Fruit fly (Drosophila melanogaster) whole organism, prepupa: ENCODE results near the gene Rsph3.

Experiments
- Blimp-1 ChIP-seq: fragments of 200-800 bp; sonication (Bioruptor generic); optimal IDR thresholded peaks from 3 replicates; lab custom pipeline; 2017; ENCODE audit warnings: missing biosample characterization, missing genetic modification characterization, mild to moderate bottlenecking, moderate library complexity, missing genetic modification reagents
- CG10631 ChIP-seq: fragments of 200-800 bp; sonication (Bioruptor generic); optimal IDR thresholded peaks from 2 replicates; lab custom pipeline; 2016; ENCODE audit warnings: missing biosample characterization, missing genetic modification characterization
- CG11294 ChIP-seq: fragments of 200-800 bp; sonication (Bioruptor generic); IDR thresholded peaks from 2 replicates; pipeline ENCODE4 v1.3.6; 2022; ENCODE audit warnings: missing biosample characterization, missing genetic modification characterization
- CG11902 ChIP-seq: fragments of 200-800 bp; sonication (Bioruptor generic); optimal IDR thresholded peaks from 3 replicates; lab custom pipeline; 2016; ENCODE audit warnings: missing biosample characterization, missing genetic modification characterization
- CG15336 ChIP-seq: fragments of 200-800 bp; sonication (Bioruptor generic); IDR thresholded peaks from 2 replicates; pipeline ENCODE4 v1.3.6; 2022; ENCODE audit warnings: missing biosample characterization, missing genetic modification characterization
- CG1621 ChIP-seq: fragments of 200-800 bp; sonication (Bioruptor generic); optimal IDR thresholded peaks from 3 replicates; lab custom pipeline; 2018; ENCODE audit warnings: missing biosample characterization, mild to moderate bottlenecking, missing genetic modification characterization
- CG3032 ChIP-seq: fragments of 200-800 bp; optimal IDR thresholded peaks from 2 replicates; lab custom pipeline; 2019; ENCODE audit warnings: missing biosample characterization, mild to moderate bottlenecking, missing genetic modification characterization, moderate library complexity
- CG31627 ChIP-seq: fragments of 200-800 bp; sonication (Bioruptor generic); optimal IDR thresholded peaks from 3 replicates; lab custom pipeline; 2016; ENCODE audit warnings: missing biosample characterization, missing genetic modification characterization
- CG32006 ChIP-seq: fragments of 200-800 bp; sonication (Bioruptor generic); optimal IDR thresholded peaks from 3 replicates; lab custom pipeline; 2017; ENCODE audit warnings: missing biosample characterization, mild to moderate bottlenecking, missing genetic modification characterization
- CG3919 ChIP-seq: fragments of 200-800 bp; sonication (Bioruptor generic); optimal IDR thresholded peaks from 3 replicates; lab custom pipeline; 2016; ENCODE audit warnings: missing biosample characterization, missing genetic modification characterization
- CG4318 ChIP-seq: fragments of 200-800 bp; sonication (Bioruptor generic); optimal IDR thresholded peaks from 3 replicates; lab custom pipeline; 2017; ENCODE audit warnings: missing biosample characterization, mild to moderate bottlenecking, missing genetic modification characterization
- CG6163 ChIP-seq: fragments of 200-800 bp; sonication (Bioruptor generic); IDR thresholded peaks from 3 replicates; pipeline ENCODE4 v1.3.6; 2022; ENCODE audit warnings: missing biosample characterization, missing genetic modification characterization
- CG6808 ChIP-seq: fragments of 200-800 bp; sonication (Bioruptor generic); optimal IDR thresholded peaks from 3 replicates; lab custom pipeline; 2017; ENCODE audit warnings: missing biosample characterization, missing genetic modification characterization, mild to moderate bottlenecking, moderate library complexity, missing genetic modification reagents
- CG7368 ChIP-seq: fragments of 200-800 bp; sonication (Bioruptor generic); optimal IDR thresholded peaks from 3 replicates; lab custom pipeline; 2016; ENCODE audit warnings: missing biosample characterization, missing genetic modification characterization
- CG8119 ChIP-seq: fragments of 200-800 bp; sonication (Bioruptor generic); IDR thresholded peaks from 3 replicates; pipeline ENCODE4 v1.3.6; 2022; ENCODE audit warnings: missing biosample characterization, missing genetic modification characterization
- CG8632 ChIP-seq: fragments of 200-800 bp; sonication (Bioruptor generic); optimal IDR thresholded peaks from 3 replicates; lab custom pipeline; 2016; ENCODE audit warnings: missing biosample characterization, missing genetic modification characterization
- CG9139 ChIP-seq: fragments of 200-800 bp; sonication (Bioruptor generic); optimal IDR thresholded peaks from 3 replicates; lab custom pipeline; 2017; ENCODE audit warnings: missing biosample characterization, mild to moderate bottlenecking, missing genetic modification characterization
- Eip78C ChIP-seq: fragments of 200-800 bp; sonication (Bioruptor generic); peaks from one replicate; lab custom pipeline; 2016; ENCODE audit warnings: missing biosample characterization, missing genetic modification characterization
- Eip93F ChIP-seq: fragments of 200-800 bp; sonication (Bioruptor generic); optimal IDR thresholded peaks from 2 replicates; lab custom pipeline; 2016; ENCODE audit warnings: missing biosample characterization, mild to moderate bottlenecking, missing genetic modification characterization
- Ets21C ChIP-seq: fragments of 200-800 bp; sonication (Bioruptor generic); optimal IDR thresholded peaks from 3 replicates; lab custom pipeline; 2016; ENCODE audit warnings: missing biosample characterization, missing genetic modification characterization
- Ets96B ChIP-seq: fragments of 200-800 bp; optimal IDR thresholded peaks from 2 replicates; lab custom pipeline; 2019; ENCODE audit warnings: missing biosample characterization, mild to moderate bottlenecking, missing genetic modification characterization, moderate library complexity
- Gug ChIP-seq: fragments of 200-800 bp; sonication (Bioruptor generic); IDR thresholded peaks from 2 replicates; pipeline ENCODE4 v1.3.6; 2022; ENCODE audit warnings: missing biosample characterization, missing genetic modification characterization
- Hr38 ChIP-seq: sonication (Bioruptor generic); optimal IDR thresholded peaks from 2 replicates; lab custom pipeline; 2016; ENCODE audit warnings: missing biosample characterization, missing genetic modification characterization
- Hr39 ChIP-seq: fragments of 200-800 bp; sonication (Bioruptor generic); optimal IDR thresholded peaks from 2 replicates; lab custom pipeline; 2016; ENCODE audit warnings: missing biosample characterization, missing genetic modification characterization
- Hr4 ChIP-seq: fragments of 200-800 bp; sonication (Bioruptor generic); optimal IDR thresholded peaks from 3 replicates; lab custom pipeline; 2016; ENCODE audit warnings: missing biosample characterization, missing genetic modification characterization
- Lpt ChIP-seq: fragments of 200-800 bp; sonication (Bioruptor generic); optimal IDR thresholded peaks from 3 replicates; lab custom pipeline; 2016; ENCODE audit warnings: missing biosample characterization, missing genetic modification characterization
- OdsH ChIP-seq: fragments of 200-800 bp; sonication (Bioruptor generic); optimal IDR thresholded peaks from 3 replicates; lab custom pipeline; 2016; ENCODE audit warnings: missing biosample characterization, missing genetic modification characterization
- Smox ChIP-seq: fragments of 200-800 bp; sonication (Bioruptor generic); optimal IDR thresholded peaks from 3 replicates; lab custom pipeline; 2016; ENCODE audit warnings: missing biosample characterization, missing genetic modification characterization
- Sox102F ChIP-seq: fragments of 200-800 bp; sonication (Bioruptor generic); optimal IDR thresholded peaks from 2 replicates; lab custom pipeline; 2016; ENCODE audit warnings: missing biosample characterization, mild to moderate bottlenecking, missing genetic modification characterization
- Sox14 ChIP-seq: fragments of 200-800 bp; sonication (Bioruptor generic); optimal IDR thresholded peaks from 3 replicates; lab custom pipeline; 2016; ENCODE audit warnings: missing biosample characterization, missing genetic modification characterization
- Sox15 ChIP-seq: fragments of 200-800 bp; sonication (Bioruptor generic); optimal IDR thresholded peaks from 3 replicates; lab custom pipeline; 2016; ENCODE audit warnings: missing biosample characterization, missing genetic modification characterization
- achi ChIP-seq: fragments of 200-800 bp; sonication (Bioruptor generic); optimal IDR thresholded peaks from 3 replicates; lab custom pipeline; 2016; ENCODE audit warnings: missing biosample characterization, missing genetic modification characterization
- acj6 ChIP-seq: fragments of 200-800 bp; sonication (Bioruptor generic); optimal IDR thresholded peaks from 3 replicates; lab custom pipeline; 2016; ENCODE audit warnings: missing biosample characterization, missing genetic modification characterization
- dac ChIP-seq: fragments of 200-800 bp; sonication (Bioruptor generic); optimal IDR thresholded peaks from 2 replicates; lab custom pipeline; 2017; ENCODE audit warnings: missing biosample characterization, mild to moderate bottlenecking, missing genetic modification characterization
- dsx ChIP-seq: fragments of 200-800 bp; optimal IDR thresholded peaks from 3 replicates; lab custom pipeline; 2019; ENCODE audit warnings: missing biosample characterization, mild to moderate bottlenecking, missing genetic modification characterization, moderate library complexity; ENCODE audit not compliant: poor library complexity, severe bottlenecking
- eg ChIP-seq: fragments of 200-800 bp; sonication (Bioruptor generic); IDR thresholded peaks from 3 replicates; pipeline ENCODE4 v1.3.6; 2022; ENCODE audit warnings: missing biosample characterization, missing genetic modification characterization
- esn ChIP-seq: fragments of 200-800 bp; sonication (Bioruptor generic); optimal IDR thresholded peaks from 2 replicates; lab custom pipeline; 2016; ENCODE audit warnings: missing biosample characterization, mild to moderate bottlenecking, missing genetic modification characterization, moderate library complexity
- fd59A ChIP-seq: fragments of 200-800 bp; sonication (Bioruptor generic); optimal IDR thresholded peaks from 2 replicates; lab custom pipeline; 2017; ENCODE audit warnings: missing biosample characterization, mild to moderate bottlenecking, missing genetic modification characterization, missing genetic modification reagents
- fkh ChIP-seq: fragments of 200-800 bp; sonication (Bioruptor generic); optimal IDR thresholded peaks from 3 replicates; lab custom pipeline; 2017; ENCODE audit warnings: missing biosample characterization, mild to moderate bottlenecking, missing genetic modification characterization, moderate library complexity
- lz ChIP-seq: fragments of 200-800 bp; sonication (Bioruptor generic); optimal IDR thresholded peaks from 3 replicates; lab custom pipeline; 2016; ENCODE audit warnings: missing biosample characterization, missing genetic modification characterization
- net ChIP-seq: fragments of 200-800 bp; sonication (Bioruptor generic); optimal IDR thresholded peaks from 3 replicates; lab custom pipeline; 2016; ENCODE audit warnings: missing biosample characterization, missing genetic modification characterization
- pdm3 ChIP-seq: fragments of 200-800 bp; sonication (Bioruptor generic); optimal IDR thresholded peaks from 3 replicates; lab custom pipeline; 2016; ENCODE audit warnings: missing biosample characterization, missing genetic modification characterization
- svp ChIP-seq: fragments of 200-800 bp; sonication (Bioruptor generic); peaks from one replicate; lab custom pipeline; 2016; ENCODE audit warnings: missing biosample characterization, missing genetic modification characterization

The Rsph3 gene

dm6 chr3L:6799550-6799949 lies 36.5 kb upstream of the Rsph3 start (continued):
- TF ChIP-seq fd59A (GFP tag; lab: Kevin White, UChicago) (no peak), Ets21C (GFP tag; lab: Kevin White, UChicago) (no peak), CG4318 (GFP tag; lab: Kevin White, UChicago) (no peak), CG3032 (tag; lab: Kevin White, UChicago) (peak; percentile 39), CG8119 (peak; percentile 54; the same call in 2 of the 3 replicates), Eip78C (GFP tag; lab: Kevin White, UChicago) (peak; percentile 64), CG31627 (GFP tag; lab: Kevin White, UChicago) (peak; percentile 24), CG15336 (peak; percentile 62)

dm6 chr3L:6797395-6798006 lies 34.5 kb upstream of the Rsph3 start:
- no peak for TF ChIP-seq dac (GFP tag; lab: Kevin White, UChicago)
- no peak for TF ChIP-seq Smox (GFP tag; lab: Kevin White, UChicago)
- no peak for TF ChIP-seq Sox14 (GFP tag; lab: Kevin White, UChicago)
- no peak for TF ChIP-seq Hr4 (GFP tag; lab: Kevin White, UChicago)
- TF ChIP-seq CG8632 (GFP tag; lab: Kevin White, UChicago): no peak
- TF ChIP-seq CG3032 (tag; lab: Kevin White, UChicago): peak; percentile 2
- TF ChIP-seq CG10631 (GFP tag; lab: Kevin White, UChicago): peak; percentile 30
- TF ChIP-seq fkh (GFP tag; lab: Kevin White, UChicago): no peak
- no peak for TF ChIP-seq OdsH
- TF ChIP-seq CG6808 (GFP tag; lab: Kevin White, UChicago): no peak
- no peak for TF ChIP-seq Hr39
- no peak for TF ChIP-seq CG9139
- TF ChIP-seq CG11294: no peak
- no peak for TF ChIP-seq Eip93F
- TF ChIP-seq CG6163 (GFP tag; lab: Robert Waterston, UW): no peak
- TF ChIP-seq svp (GFP tag; lab: Kevin White, UChicago): no peak
- TF ChIP-seq achi (GFP tag; lab: Kevin White, UChicago): no peak
- TF ChIP-seq esn (GFP tag; lab: Kevin White, UChicago): no peak
- TF ChIP-seq Hr38 (GFP tag; lab: Kevin White, UChicago): no peak
- TF ChIP-seq lz: no peak
- TF ChIP-seq Eip78C (GFP tag; lab: Kevin White, UChicago): peak; percentile 43
- no peak for TF ChIP-seq CG7368 (GFP tag; lab: Kevin White, UChicago)
- no peak for TF ChIP-seq CG15336
- TF ChIP-seq Gug (GFP tag; lab: Robert Waterston, UW): peak; percentile 8; the same call in 1 of the 2 replicates
- no peak for TF ChIP-seq CG4318 (GFP tag; lab: Kevin White, UChicago)
- no peak for TF ChIP-seq CG3919 (GFP tag; lab: Kevin White, UChicago)
- TF ChIP-seq Sox15 (GFP tag; lab: Kevin White, UChicago): no peak
- no peak for TF ChIP-seq Lpt (GFP tag; lab: Kevin White, UChicago)
- TF ChIP-seq eg: no peak
- peak; percentile 51 for TF ChIP-seq CG32006
- no peak for TF ChIP-seq CG1621 (tag; lab: Kevin White, UChicago)
- no peak for TF ChIP-seq Blimp-1 (GFP tag; lab: Kevin White, UChicago)
- TF ChIP-seq, all 60 proteins: peak for 5

dm6 chr3L:6792617-6793016 lies 29.6 kb upstream of the Rsph3 start:
- no peak for TF ChIP-seq Lpt (GFP tag; lab: Kevin White, UChicago)

dm6 chr3L:6789788-6790325 lies 26.8 kb upstream of the Rsph3 start, which contains the start of gene vvl:
Gene vvl (plus strand): TSS chr3L:6790158.
- TF ChIP-seq Ets96B (peak; percentile 7), fd59A (GFP tag; lab: Kevin White, UChicago) (no peak), acj6 (GFP tag; lab: Kevin White, UChicago) (no peak), dac (GFP tag; lab: Kevin White, UChicago) (no peak), CG3032 (tag; lab: Kevin White, UChicago) (peak; percentile 6), CG7368 (GFP tag; lab: Kevin White, UChicago) (no peak), Ets21C (GFP tag; lab: Kevin White, UChicago) (no peak), Eip78C (GFP tag; lab: Kevin White, UChicago) (no peak), esn (GFP tag; lab: Kevin White, UChicago) (peak; percentile 5), pdm3 (no peak), CG3919 (GFP tag; lab: Kevin White, UChicago) (peak; percentile 12), Sox102F (GFP tag; lab: Kevin White, UChicago) (no peak), CG11902 (GFP tag; lab: Kevin White, UChicago) (no peak), Hr4 (GFP tag; lab: Kevin White, UChicago) (no peak), Eip93F (no peak), Sox15 (GFP tag; lab: Kevin White, UChicago) (no peak), svp (GFP tag; lab: Kevin White, UChicago) (no peak), dsx (GFP tag; lab: Kevin White, UChicago) (no peak), Hr39 (no peak), CG8119 (no peak; the same call in 2 of the 3 replicates), CG15336 (peak; percentile 32; the same call in 1 of the 2 replicates), CG6808 (GFP tag; lab: Kevin White, UChicago) (peak; percentile 43), net (no peak)
